Worm (Caenorhabditis elegans): ENCODE measurements around the gene B0507.9.

DNA sequence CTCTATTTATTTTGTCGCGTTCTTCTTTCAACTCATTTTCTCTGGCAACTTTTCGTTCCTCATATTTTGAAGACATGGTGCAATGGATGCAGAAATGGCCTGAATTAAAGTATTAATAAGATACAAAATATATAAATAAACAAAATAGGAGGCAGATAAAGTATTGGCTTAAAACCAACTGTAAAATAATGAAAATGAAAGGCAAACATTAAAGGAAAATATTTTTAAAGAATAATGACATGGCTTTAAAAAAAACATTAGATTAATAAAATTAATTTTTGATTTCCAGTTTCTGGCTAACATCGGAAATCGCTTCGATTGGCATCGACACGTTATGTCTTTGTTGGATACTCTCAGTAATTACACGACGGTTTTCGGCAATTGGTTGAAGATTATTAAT is 5.4 kb downstream of the B0507.9 start, which contains the start of gene ddn-1:
- TF ChIP-seq lin-13 (tag; optimal IDR thresholded peaks at IDR 0.05) (no peak), flh-1 (GFP tag; optimal IDR thresholded peaks at IDR 0.05) (no peak), pha-4 (tag; optimal IDR thresholded peaks at IDR 0.05) (no peak), ztf-11 (tag; optimal IDR thresholded peaks at IDR 0.05) (no peak), nhr-76 (tag; optimal IDR thresholded peaks at IDR 0.05) (no peak), mab-5 (tag; optimal IDR thresholded peaks at IDR 0.05) (no peak), unc-62 (GFP tag; optimal IDR thresholded peaks at IDR 0.05) (no peak)
